Fruit fly (Drosophila melanogaster) whole organism, embryonic: ENCODE measurements around the gene Cpr65Au.

Source experiments
- Bteb2 ChIP-seq: fragments of 200-800 bp; sonication (Bioruptor generic); optimal IDR thresholded peaks from 2 replicates; lab custom pipeline; 2016; ENCODE audit warnings: missing biosample characterization, missing genetic modification characterization
- CG10209 ChIP-seq: fragments of 200-800 bp; sonication (Bioruptor generic); optimal IDR thresholded peaks from 3 replicates; lab custom pipeline; 2017; ENCODE audit warnings: missing biosample characterization, mild to moderate bottlenecking, missing genetic modification characterization, missing genetic modification reagents
- CG10431 ChIP-seq: fragments of 200-800 bp; sonication (Bioruptor generic); optimal IDR thresholded peaks from 3 replicates; lab custom pipeline; 2018; ENCODE audit warnings: missing biosample characterization, mild to moderate bottlenecking, missing genetic modification characterization
- CG11398 ChIP-seq: fragments of 200-800 bp; sonication (Bioruptor generic); optimal IDR thresholded peaks from 2 replicates; lab custom pipeline; 2016; ENCODE audit warnings: missing biosample characterization, missing genetic modification characterization
- CG12299 ChIP-seq: fragments of 200-800 bp; sonication (Bioruptor generic); optimal IDR thresholded peaks from 2 replicates; lab custom pipeline; 2018; ENCODE audit warnings: missing biosample characterization, mild to moderate bottlenecking, missing genetic modification characterization
- CG1233 ChIP-seq: fragments of 200-800 bp; sonication (Bioruptor generic); optimal IDR thresholded peaks from 4 replicates; lab custom pipeline; 2018; ENCODE audit warnings: missing biosample characterization, mild to moderate bottlenecking, missing genetic modification characterization
- CG12744 ChIP-seq: fragments of 200-800 bp; sonication (Bioruptor generic); optimal IDR thresholded peaks from 2 replicates; lab custom pipeline; 2016; ENCODE audit warnings: missing biosample characterization, missing genetic modification characterization
- CG14050 ChIP-seq: fragments of 200-800 bp; sonication (Bioruptor generic); IDR thresholded peaks from 3 replicates; pipeline ENCODE4 v1.3.6; 2022; ENCODE audit warnings: missing biosample characterization, missing genetic modification characterization
- CG15479 ChIP-seq: fragments of 200-800 bp; sonication (Bioruptor generic); optimal IDR thresholded peaks from 3 replicates; lab custom pipeline; 2019; ENCODE audit warnings: missing biosample characterization, mild to moderate bottlenecking, missing genetic modification characterization, moderate library complexity
- CG1603 ChIP-seq: fragments of 200-800 bp; sonication (Bioruptor generic); optimal IDR thresholded peaks from 2 replicates; lab custom pipeline; 2019; ENCODE audit warnings: missing biosample characterization, mild to moderate bottlenecking, missing genetic modification characterization, moderate library complexity
- CG1647 ChIP-seq: fragments of 200-800 bp; sonication (Bioruptor generic); optimal IDR thresholded peaks from 3 replicates; lab custom pipeline; 2016; ENCODE audit warnings: missing biosample characterization, missing genetic modification characterization
- CG16779 ChIP-seq: fragments of 200-800 bp; sonication (Bioruptor generic); IDR thresholded peaks from 2 replicates; pipeline ENCODE4 v1.3.6; 2022; ENCODE audit warnings: missing biosample characterization, missing genetic modification characterization
- CG18619 ChIP-seq: fragments of 200-800 bp; sonication (Bioruptor generic); optimal IDR thresholded peaks from 3 replicates; lab custom pipeline; 2017; ENCODE audit warnings: missing biosample characterization, mild to moderate bottlenecking, missing genetic modification characterization
- CG2202 ChIP-seq: fragments of 200-800 bp; sonication (Bioruptor generic); optimal IDR thresholded peaks from 2 replicates; lab custom pipeline; 2018; ENCODE audit warnings: missing biosample characterization, mild to moderate bottlenecking, missing genetic modification characterization
- CG30431 ChIP-seq: fragments of 200-800 bp; sonication (Bioruptor generic); optimal IDR thresholded peaks from 2 replicates; lab custom pipeline; 2017; ENCODE audit warnings: missing biosample characterization, missing genetic modification characterization
- CG6689 ChIP-seq: fragments of 200-800 bp; sonication (Bioruptor generic); IDR thresholded peaks from 2 replicates; pipeline ENCODE4 v1.3.6; 2022; ENCODE audit warnings: missing biosample characterization, missing genetic modification characterization
- CG8281 ChIP-seq: fragments of 200-800 bp; sonication (Bioruptor generic); optimal IDR thresholded peaks from 2 replicates; lab custom pipeline; 2018; ENCODE audit warnings: missing biosample characterization, mild to moderate bottlenecking, missing genetic modification characterization, moderate library complexity
- CG8765 ChIP-seq: fragments of 200-800 bp; sonication (Bioruptor generic); IDR thresholded peaks from 2 replicates; pipeline ENCODE4 v1.3.6; 2022; ENCODE audit warnings: missing biosample characterization, missing genetic modification characterization
- Dll ChIP-seq: fragments of 200-800 bp; sonication (Bioruptor generic); IDR thresholded peaks from 4 replicates; pipeline ENCODE4 v1.3.6; 2022; ENCODE audit warnings: missing biosample characterization, missing genetic modification characterization; ENCODE audit not compliant: partially characterized antibody
- Dp ChIP-seq: fragments of 200-800 bp; sonication (Bioruptor generic); optimal IDR thresholded peaks from 2 replicates; lab custom pipeline; 2018; ENCODE audit warnings: missing biosample characterization, mild to moderate bottlenecking, missing genetic modification characterization, moderate library complexity
- Eip74EF ChIP-seq, 2 experiments: fragments of 200-800 bp in 1 of 2; fragments of >200 bp in 1 of 2; sonication (Bioruptor generic) in 1 of 2; optimal IDR thresholded peaks; 2 replicates each; lab custom pipeline; 2017 to 2019; ENCODE audit warnings: missing biosample characterization in 2 of 2, missing genetic modification characterization in 2 of 2, mild to moderate bottlenecking in 1 of 2, moderate library complexity in 1 of 2
- Fer1 ChIP-seq: fragments of 200-800 bp; sonication (Bioruptor generic); optimal IDR thresholded peaks from 2 replicates; lab custom pipeline; 2017; ENCODE audit warnings: missing biosample characterization, mild to moderate bottlenecking, missing genetic modification characterization
- HmgD ChIP-seq: fragments of 200-800 bp; sonication (Bioruptor generic); optimal IDR thresholded peaks from 3 replicates; lab custom pipeline; 2016; ENCODE audit warnings: missing biosample characterization, missing genetic modification characterization
- Hmx ChIP-seq: fragments of 200-800 bp; sonication (Bioruptor generic); optimal IDR thresholded peaks from 2 replicates; lab custom pipeline; 2016; ENCODE audit warnings: missing biosample characterization, missing genetic modification characterization
- Lhr ChIP-seq: fragments of 200-800 bp; sonication (Bioruptor generic); optimal IDR thresholded peaks from 3 replicates; lab custom pipeline; 2017; ENCODE audit warnings: mild to moderate bottlenecking, missing biosample characterization, missing genetic modification reagents, missing genetic modification characterization
- MESR4 ChIP-seq: fragments of 200-800 bp; sonication (Bioruptor generic); optimal IDR thresholded peaks from 2 replicates; lab custom pipeline; 2018; ENCODE audit warnings: missing biosample characterization, mild to moderate bottlenecking, missing genetic modification characterization, moderate library complexity
- NC2β ChIP-seq: fragments of 200-800 bp; sonication (Bioruptor generic); optimal IDR thresholded peaks from 2 replicates; lab custom pipeline; 2016; ENCODE audit warnings: missing biosample characterization, missing genetic modification characterization
- Nf-YA ChIP-seq: fragments of 200-800 bp; sonication (Bioruptor generic); IDR thresholded peaks from 2 replicates; pipeline ENCODE4 v1.3.6; 2022; ENCODE audit warnings: missing biosample characterization, missing genetic modification characterization
- NfI ChIP-seq: fragments of 200-800 bp; sonication (Bioruptor generic); optimal IDR thresholded peaks from 3 replicates; lab custom pipeline; 2018; ENCODE audit warnings: missing biosample characterization, mild to moderate bottlenecking, missing genetic modification characterization, moderate library complexity
- Oaz ChIP-seq: fragments of 200-800 bp; sonication (Bioruptor generic); IDR thresholded peaks from 2 replicates; pipeline ENCODE4 v1.3.6; 2022; ENCODE audit warnings: missing biosample characterization, missing genetic modification characterization
- Opbp ChIP-seq: fragments of 200-800 bp; sonication (Bioruptor generic); IDR thresholded peaks from 3 replicates; pipeline ENCODE4 v1.3.6; 2022; ENCODE audit warnings: missing biosample characterization, missing genetic modification characterization; ENCODE audit not compliant: partially characterized antibody
- Sox102F ChIP-seq: fragments of 200-800 bp; sonication (Bioruptor generic); optimal IDR thresholded peaks from 2 replicates; lab custom pipeline; 2018; ENCODE audit warnings: missing biosample characterization, mild to moderate bottlenecking, missing genetic modification characterization, moderate library complexity
- Stat92E ChIP-seq, 3 experiments: fragments of >200 bp in 2 of 3; fragments of 200-800 bp in 1 of 3; sonication (Bioruptor generic) in 1 of 3; optimal IDR thresholded peaks; 2 replicates each; lab custom pipeline; 2017 to 2019; ENCODE audit warnings: missing biosample characterization in 3 of 3, missing genetic modification characterization in 3 of 3, mild to moderate bottlenecking in 1 of 3, moderate library complexity in 1 of 3
- amos ChIP-seq: fragments of 200-800 bp; sonication (Bioruptor generic); IDR thresholded peaks from 2 replicates; pipeline ENCODE4 v1.3.6; 2022; ENCODE audit warnings: missing biosample characterization, missing genetic modification characterization; ENCODE audit not compliant: partially characterized antibody
- ato ChIP-seq: fragments of 200-800 bp; sonication (Bioruptor generic); IDR thresholded peaks from 2 replicates; pipeline ENCODE4 v1.3.6; 2022; ENCODE audit warnings: missing biosample characterization, missing genetic modification characterization; ENCODE audit not compliant: partially characterized antibody
- bigmax ChIP-seq: fragments of 200-800 bp; sonication (Bioruptor generic); optimal IDR thresholded peaks from 2 replicates; lab custom pipeline; 2018; ENCODE audit warnings: missing biosample characterization, mild to moderate bottlenecking, missing genetic modification characterization
- crc ChIP-seq: fragments of 200-800 bp; sonication (Bioruptor generic); optimal IDR thresholded peaks from 2 replicates; lab custom pipeline; 2016; ENCODE audit warnings: missing biosample characterization, missing genetic modification characterization
- crp ChIP-seq, 2 experiments: fragments of 200-800 bp; sonication (Bioruptor generic); optimal IDR thresholded peaks; 2 replicates in 1 of 2; 3 replicates in 1 of 2; lab custom pipeline; 2017; ENCODE audit warnings: missing biosample characterization in 2 of 2, missing genetic modification characterization in 2 of 2, mild to moderate bottlenecking in 1 of 2, moderate library complexity in 1 of 2
- dpn ChIP-seq, 2 experiments: fragments of 200-800 bp; sonication (Bioruptor generic); optimal IDR thresholded peaks; 3 replicates each; lab custom pipeline; 2016; ENCODE audit warnings: missing biosample characterization in 2 of 2, missing genetic modification characterization in 2 of 2
- ems ChIP-seq: fragments of 200-800 bp; sonication (Bioruptor generic); optimal IDR thresholded peaks from 3 replicates; lab custom pipeline; 2016; ENCODE audit warnings: missing biosample characterization, missing genetic modification characterization
- ind ChIP-seq: fragments of 200-800 bp; sonication (Bioruptor generic); optimal IDR thresholded peaks from 3 replicates; lab custom pipeline; 2016; ENCODE audit warnings: missing biosample characterization, missing genetic modification characterization
- nau ChIP-seq: fragments of 200-800 bp; sonication (Bioruptor generic); optimal IDR thresholded peaks from 3 replicates; lab custom pipeline; 2017; ENCODE audit warnings: missing biosample characterization, mild to moderate bottlenecking, missing genetic modification characterization, missing genetic modification reagents
- nerfin-1 ChIP-seq: fragments of 200-800 bp; sonication (Bioruptor generic); optimal IDR thresholded peaks from 3 replicates; lab custom pipeline; 2019; ENCODE audit warnings: missing biosample characterization, mild to moderate bottlenecking, missing genetic modification characterization, moderate library complexity
- nom ChIP-seq: fragments of 200-800 bp; sonication (Bioruptor generic); optimal IDR thresholded peaks from 2 replicates; lab custom pipeline; 2017; ENCODE audit warnings: missing biosample characterization, missing genetic modification characterization, mild to moderate bottlenecking, moderate library complexity, missing genetic modification reagents
- pum ChIP-seq: fragments of 200-800 bp; sonication (Bioruptor generic); optimal IDR thresholded peaks from 2 replicates; lab custom pipeline; 2016; ENCODE audit warnings: missing biosample characterization, missing genetic modification characterization
- pzg ChIP-seq: fragments of 200-800 bp; sonication (Bioruptor generic); optimal IDR thresholded peaks from 3 replicates; lab custom pipeline; 2018; ENCODE audit warnings: missing biosample characterization, mild to moderate bottlenecking, missing genetic modification characterization, moderate library complexity
- seq ChIP-seq: fragments of 200-800 bp; sonication (Bioruptor generic); IDR thresholded peaks from 2 replicates; pipeline ENCODE4 v1.3.6; 2022; ENCODE audit warnings: missing biosample characterization, missing genetic modification characterization
- unc-4 ChIP-seq: fragments of 200-800 bp; sonication (Bioruptor generic); IDR thresholded peaks from 2 replicates; pipeline ENCODE4 v1.3.6; 2022; ENCODE audit warnings: missing biosample characterization, missing genetic modification characterization; ENCODE audit not compliant: partially characterized antibody
- wdn ChIP-seq: fragments of 200-800 bp; sonication (Bioruptor generic); IDR thresholded peaks from 2 replicates; pipeline ENCODE4 v1.3.6; 2022; ENCODE audit warnings: missing biosample characterization, missing genetic modification characterization
- wek ChIP-seq: fragments of 200-800 bp; sonication (Bioruptor generic); optimal IDR thresholded peaks from 3 replicates; lab custom pipeline; 2018; ENCODE audit warnings: missing biosample characterization, mild to moderate bottlenecking, missing genetic modification characterization, moderate library complexity

Cpr65Au gene

dm6 chr3L:6082561-6082960 lies 49.3 kb downstream of the Cpr65Au start, which contains the start of gene CG13293 (continued):
- peak; percentile 63 for TF ChIP-seq pzg (GFP tag; lab: Kevin White, UChicago)
- TF ChIP-seq crc (GFP tag; lab: Kevin White, UChicago): no peak
- no peak for TF ChIP-seq Dp (GFP tag; lab: Kevin White, UChicago)
- TF ChIP-seq CG10431 (GFP tag; lab: Kevin White, UChicago): peak; percentile 29
- no peak for TF ChIP-seq CG11398 (GFP tag; lab: Kevin White, UChicago)
- no peak for TF ChIP-seq Opbp (GFP tag; lab: Robert Waterston, UW)
- TF ChIP-seq crp (GFP tag; optimal IDR thresholded peaks at IDR 0.05; lab: Kevin White, UChicago): peak; percentile 39 to 87
- no peak for TF ChIP-seq nom
- no peak for TF ChIP-seq HmgD (GFP tag; lab: Kevin White, UChicago)
- no peak for TF ChIP-seq CG1233 (GFP tag; lab: Kevin White, UChicago)
- peak; percentile 97 for TF ChIP-seq seq (GFP tag; lab: Robert Waterston, UW)
- peak; percentile 27 for TF ChIP-seq CG1603
- TF ChIP-seq wek (GFP tag; lab: Kevin White, UChicago): no peak
- no peak for TF ChIP-seq Oaz (GFP tag; lab: Robert Waterston, UW)
- TF ChIP-seq ind (GFP tag; lab: Kevin White, UChicago): no peak
- TF ChIP-seq Dll (GFP tag; lab: Robert Waterston, UW): no peak
- TF ChIP-seq nerfin-1: peak; percentile 15
- no peak for TF ChIP-seq CG12744 (GFP tag; lab: Kevin White, UChicago)
- peak; percentile 17 for TF ChIP-seq Fer1
- TF ChIP-seq NC2β (GFP tag; lab: Kevin White, UChicago): no peak
- TF ChIP-seq Stat92E (GFP tag; optimal IDR thresholded peaks at IDR 0.05; lab: Kevin White, UChicago): no peak
- TF ChIP-seq CG15479: no peak
- TF ChIP-seq Sox102F (GFP tag; lab: Kevin White, UChicago): no peak
- TF ChIP-seq CG2202: no peak
- TF ChIP-seq CG18619 (GFP tag; lab: Kevin White, UChicago): no peak
- TF ChIP-seq CG8281 (tag; lab: Kevin White, UChicago): no peak
- no peak for TF ChIP-seq pum (GFP tag; lab: Kevin White, UChicago)
- TF ChIP-seq CG12299: no peak
- TF ChIP-seq amos: 0 out of 2 replicates have a peak, but pooled peaks have one; percentile 11
- no peak for TF ChIP-seq nau (GFP tag; lab: Kevin White, UChicago)
- no peak for TF ChIP-seq CG1647
- TF ChIP-seq dpn (GFP tag; optimal IDR thresholded peaks at IDR 0.05; lab: Kevin White, UChicago): no peak
- TF ChIP-seq CG30431: no peak
- no peak for TF ChIP-seq bigmax (GFP tag; lab: Kevin White, UChicago)
- TF ChIP-seq Bteb2 (GFP tag; lab: Kevin White, UChicago): no peak
- no peak for TF ChIP-seq ato
- TF ChIP-seq CG14050 (GFP tag; lab: Robert Waterston, UW): no peak
- no peak for TF ChIP-seq CG10209
- TF ChIP-seq unc-4 (GFP tag; lab: Robert Waterston, UW): no peak
- TF ChIP-seq CG6689 (GFP tag; lab: Robert Waterston, UW): no peak
- TF ChIP-seq Eip74EF (GFP tag; optimal IDR thresholded peaks at IDR 0.05; lab: Kevin White, UChicago): no peak
- TF ChIP-seq Lhr (GFP tag; lab: Kevin White, UChicago): no peak
- no peak for TF ChIP-seq CG16779 (GFP tag; lab: Robert Waterston, UW)
- no peak for TF ChIP-seq NfI (GFP tag; lab: Kevin White, UChicago)
- TF ChIP-seq MESR4 (GFP tag; lab: Kevin White, UChicago): peak; percentile 30
- TF ChIP-seq Hmx: no peak
- no peak for TF ChIP-seq CG8765 (GFP tag; lab: Robert Waterston, UW)
- TF ChIP-seq Nf-YA (GFP tag; lab: Robert Waterston, UW): no peak
- TF ChIP-seq wdn (GFP tag; lab: Robert Waterston, UW): no peak
- TF ChIP-seq ems: no peak
